Fruit fly (Drosophila melanogaster): ENCODE results near the gene Tmtc1.
A peak's percentile ranks its signal among the peaks of the same experiment; 100 is the strongest.

Tmtc1 gene

dm6 chr2L:2759654-2760053, 82.1 kb downstream of the Tmtc1 start, which contains the start of the genes HemK2, Snapin and Tnpo-SR (continued):
- TF ChIP-seq CG10147 (GFP tag; optimal IDR thresholded peaks at IDR 0.05) (peak; percentile 92), trem (tag; optimal IDR thresholded peaks at IDR 0.05) (peak; percentile 95), Ets65A (GFP tag) (peak; percentile 97), lab (GFP tag; optimal IDR thresholded peaks at IDR 0.05) (peak; percentile 94), CG17186 (GFP tag; optimal IDR thresholded peaks at IDR 0.05) (peak; percentile 67), nerfin-1 (tag; optimal IDR thresholded peaks at IDR 0.05) (peak; percentile 85), CG17829 (tag; optimal IDR thresholded peaks at IDR 0.05) (peak; percentile 94), CG11695 (GFP tag; IDR thresholded peaks at IDR 0.05) (peak; percentile 91), ro (GFP tag; IDR thresholded peaks at IDR 0.05) (peak; percentile 60), zfh2 (GFP tag; optimal IDR thresholded peaks at IDR 0.05) (peak; percentile 92), crol (GFP tag; IDR thresholded peaks at IDR 0.05) (peak; percentile 36; the same call in 1 of the 2 replicates), grau (tag; optimal IDR thresholded peaks at IDR 0.05) (peak; percentile 91), CG10565 (GFP tag; optimal IDR thresholded peaks at IDR 0.05) (peak; percentile 65), Adf1 (GFP tag; IDR thresholded peaks at IDR 0.05) (peak; percentile 75), otp (GFP tag; IDR thresholded peaks at IDR 0.05) (peak; percentile 86), sd (tag; optimal IDR thresholded peaks at IDR 0.05) (peak; percentile 85), CG1602 (GFP tag; optimal IDR thresholded peaks at IDR 0.05) (peak; percentile 92), pb (GFP tag; optimal IDR thresholded peaks at IDR 0.05) (peak; percentile 68), Stat92E (GFP tag; optimal IDR thresholded peaks at IDR 0.05) (peak in 1 of 3 experiments; percentile 81), emc (GFP tag; optimal IDR thresholded peaks at IDR 0.05) (peak; percentile 54), stc (GFP tag; IDR thresholded peaks at IDR 0.05) (peak; percentile 84), Hey (tag; optimal IDR thresholded peaks at IDR 0.05) (peak; percentile 53), tx (GFP tag; optimal IDR thresholded peaks at IDR 0.05) (peak; percentile 80), CG1233 (GFP tag; optimal IDR thresholded peaks at IDR 0.05) (peak; percentile 88), Scr (GFP tag; IDR thresholded peaks at IDR 0.05; ENCODE audit: partially characterized antibody) (peak; percentile 98), CG14860 (GFP tag; IDR thresholded peaks at IDR 0.05; ENCODE audit: partially characterized antibody) (peak; percentile 93), CG9727 (GFP tag; optimal IDR thresholded peaks at IDR 0.05) (peak; percentile 92), CG3407 (GFP tag; optimal IDR thresholded peaks at IDR 0.05) (peak; percentile 69), CG14710 (tag; optimal IDR thresholded peaks at IDR 0.05) (peak; percentile 94), ranshi (GFP tag; IDR thresholded peaks at IDR 0.05) (peak; percentile 93), CG17568 (GFP tag; optimal IDR thresholded peaks at IDR 0.05) (peak; percentile 76), HLHmδ (GFP tag; optimal IDR thresholded peaks at IDR 0.05) (no peak), CG11696 (GFP tag; IDR thresholded peaks at IDR 0.05) (peak; percentile 65), CG1529 (GFP tag; optimal IDR thresholded peaks at IDR 0.05) (peak; percentile 71), CG1792 (GFP tag; optimal IDR thresholded peaks at IDR 0.05) (peak; percentile 68), peb (GFP tag; IDR thresholded peaks at IDR 0.05) (peak; percentile 91), CG2120 (GFP tag; optimal IDR thresholded peaks at IDR 0.05) (peak; percentile 96), bbx (GFP tag; IDR thresholded peaks at IDR 0.05; ENCODE audit: partially characterized antibody) (peak; percentile 88), Sox102F (GFP tag; optimal IDR thresholded peaks at IDR 0.05) (peak; percentile 92), CG10431 (GFP tag; optimal IDR thresholded peaks at IDR 0.05) (peak; percentile 67), CG10462 (GFP tag; optimal IDR thresholded peaks at IDR 0.05) (peak; percentile 82), tin (GFP tag; optimal IDR thresholded peaks at IDR 0.05) (peak; percentile 89), CG5245 (GFP tag; optimal IDR thresholded peaks at IDR 0.05) (peak; percentile 83), sna (GFP tag; IDR thresholded peaks at IDR 0.05; ENCODE audit: partially characterized antibody) (peak; percentile 98), fd102C (GFP tag; optimal IDR thresholded peaks at IDR 0.05) (peak; percentile 35), CG7372 (GFP tag; IDR thresholded peaks at IDR 0.05) (peak; percentile 94), exex (tag; optimal IDR thresholded peaks at IDR 0.05) (peak; percentile 81), disco-r (GFP tag; optimal IDR thresholded peaks at IDR 0.05) (peak; percentile 40), Rfx (GFP tag; IDR thresholded peaks at IDR 0.05) (peak; percentile 97), CG11093 (GFP tag; IDR thresholded peaks at IDR 0.05) (peak; percentile 91), CG16863 (GFP tag; optimal IDR thresholded peaks at IDR 0.05) (peak; percentile 92)
